Worm (Caenorhabditis elegans) whole organism, L2 larva: Measurements from ENCODE around the gene lips-3.

Experiments used
- C34F6.9 ChIP-seq: fragments of 150-350 bp; optimal IDR thresholded peaks from 2 replicates; lab custom pipeline; 2014; ENCODE audit warnings: missing biosample characterization, missing genetic modification characterization
- F13H6.1 ChIP-seq: sonication (generic microtip); optimal IDR thresholded peaks from 2 replicates; lab custom pipeline; 2016; ENCODE audit warnings: missing genetic modification characterization, missing compliant biosample characterization
- R02D3.7 ChIP-seq: fragments of 150-350 bp; optimal IDR thresholded peaks from 2 replicates; lab custom pipeline; 2014; ENCODE audit warnings: missing biosample characterization, missing genetic modification characterization
- Y55F3AM.14 ChIP-seq: fragments of 200-800 bp; sonication (Bioruptor generic); optimal IDR thresholded peaks from 2 replicates; lab custom pipeline; 2018; ENCODE audit warnings: mild to moderate bottlenecking, missing genetic modification characterization, missing compliant biosample characterization
- alr-1 ChIP-seq: fragments of 150-350 bp; optimal IDR thresholded peaks from 2 replicates; lab custom pipeline; 2014; ENCODE audit warnings: missing biosample characterization, missing genetic modification characterization
- aly-2 ChIP-seq: fragments of 150-350 bp; optimal IDR thresholded peaks from 2 replicates; lab custom pipeline; 2014; ENCODE audit warnings: missing biosample characterization, missing genetic modification characterization
- blmp-1 ChIP-seq: sonication (generic microtip); optimal IDR thresholded peaks from 2 replicates; lab custom pipeline; 2017; ENCODE audit warnings: missing genetic modification characterization, mild to moderate bottlenecking, missing compliant biosample characterization, antibody characterized with exemption, moderate library complexity; ENCODE audit not compliant: insufficient read depth
- ceh-16 ChIP-seq: fragments of 150-350 bp; optimal IDR thresholded peaks from 2 replicates; lab custom pipeline; 2014; ENCODE audit warnings: missing biosample characterization, missing genetic modification characterization
- ceh-82 ChIP-seq: fragments of 150-350 bp; optimal IDR thresholded peaks from 2 replicates; lab custom pipeline; 2014; ENCODE audit warnings: missing biosample characterization, missing genetic modification characterization
- crh-2 ChIP-seq: sonication (generic microtip); optimal IDR thresholded peaks from 2 replicates; lab custom pipeline; 2017; ENCODE audit warnings: missing biosample characterization, missing genetic modification characterization
- dmd-4 ChIP-seq: sonication (generic microtip); optimal IDR thresholded peaks from 2 replicates; lab custom pipeline; 2017; ENCODE audit warnings: missing biosample characterization, missing genetic modification characterization
- egl-27 ChIP-seq: sonication (generic microtip); optimal IDR thresholded peaks from 3 replicates; lab custom pipeline; 2017; ENCODE audit warnings: missing biosample characterization, missing genetic modification reagents, missing genetic modification characterization
- elt-1 ChIP-seq: fragments of 150-350 bp; optimal IDR thresholded peaks from 2 replicates; lab custom pipeline; 2014; ENCODE audit warnings: missing biosample characterization, missing genetic modification characterization
- fos-1 ChIP-seq: fragments of 150-350 bp; optimal IDR thresholded peaks from 2 replicates; lab custom pipeline; 2014; ENCODE audit warnings: missing biosample characterization, missing genetic modification characterization
- gmeb-1 ChIP-seq: fragments of 150-350 bp; optimal IDR thresholded peaks from 2 replicates; lab custom pipeline; 2014; ENCODE audit warnings: missing biosample characterization, missing genetic modification characterization
- lin-11 ChIP-seq: fragments of 150-350 bp; sonication (generic microtip); optimal IDR thresholded peaks from 2 replicates; lab custom pipeline; 2014; ENCODE audit warnings: missing biosample characterization, missing genetic modification characterization, inconsistent platforms, mixed read lengths
- lin-13 ChIP-seq: fragments of 150-350 bp; optimal IDR thresholded peaks from 2 replicates; lab custom pipeline; 2014; ENCODE audit warnings: missing biosample characterization, missing genetic modification reagents, missing genetic modification characterization
- lin-39 ChIP-seq: fragments of 150-350 bp; optimal IDR thresholded peaks from 2 replicates; lab custom pipeline; 2014; ENCODE audit warnings: missing biosample characterization, missing genetic modification reagents, missing genetic modification characterization
- lsy-2 ChIP-seq, 2 experiments: fragments of 150-350 bp in 1 of 2; sonication (generic microtip) in 1 of 2; optimal IDR thresholded peaks; 2 replicates each; lab custom pipeline; 2014 to 2017; ENCODE audit warnings: missing biosample characterization in 2 of 2, missing genetic modification characterization in 2 of 2
- mab-5 ChIP-seq: fragments of 150-350 bp; optimal IDR thresholded peaks from 2 replicates; lab custom pipeline; 2014; ENCODE audit warnings: missing biosample characterization, missing genetic modification characterization
- mbf-1 ChIP-seq: sonication (generic microtip); optimal IDR thresholded peaks from 2 replicates; lab custom pipeline; 2017; ENCODE audit warnings: missing biosample characterization, missing genetic modification characterization
- mdl-1 ChIP-seq, 2 experiments: fragments of 150-350 bp in 1 of 2; sonication (generic microtip) in 1 of 2; optimal IDR thresholded peaks; 2 replicates each; lab custom pipeline; 2017; ENCODE audit warnings: missing biosample characterization in 2 of 2, missing genetic modification characterization in 2 of 2
- nhr-10 ChIP-seq: sonication (generic microtip); optimal IDR thresholded peaks from 2 replicates; lab custom pipeline; 2017; ENCODE audit warnings: missing biosample characterization, missing genetic modification characterization
- nhr-11 ChIP-seq: fragments of 150-350 bp; optimal IDR thresholded peaks from 2 replicates; lab custom pipeline; 2014; ENCODE audit warnings: missing biosample characterization, missing genetic modification characterization
- nhr-129 ChIP-seq: fragments of 150-350 bp; optimal IDR thresholded peaks from 2 replicates; lab custom pipeline; 2014; ENCODE audit warnings: missing biosample characterization, missing genetic modification characterization
- nhr-21 ChIP-seq: fragments of 150-350 bp; optimal IDR thresholded peaks from 2 replicates; lab custom pipeline; 2014; ENCODE audit warnings: missing biosample characterization, missing genetic modification characterization
- nhr-237 ChIP-seq: fragments of 150-350 bp; optimal IDR thresholded peaks from 2 replicates; lab custom pipeline; 2014; ENCODE audit warnings: missing biosample characterization, missing genetic modification characterization
- nhr-25 ChIP-seq: fragments of 150-350 bp; sonication (generic microtip); optimal IDR thresholded peaks from 3 replicates; lab custom pipeline; 2014; ENCODE audit warnings: missing biosample characterization, missing genetic modification characterization
- peb-1 ChIP-seq: fragments of 150-350 bp; optimal IDR thresholded peaks from 2 replicates; lab custom pipeline; 2014; ENCODE audit warnings: missing biosample characterization, missing genetic modification characterization
- sem-4 ChIP-seq: fragments of 150-350 bp; optimal IDR thresholded peaks from 2 replicates; lab custom pipeline; 2014; ENCODE audit warnings: missing biosample characterization, missing genetic modification reagents, missing genetic modification characterization
- skn-1 ChIP-seq: sonication (generic microtip); optimal IDR thresholded peaks from 2 replicates; lab custom pipeline; 2017; ENCODE audit warnings: missing biosample characterization, missing genetic modification characterization
- sma-3 ChIP-seq: sonication (generic microtip); optimal IDR thresholded peaks from 2 replicates; lab custom pipeline; 2016; ENCODE audit warnings: missing genetic modification reagents, missing genetic modification characterization, missing compliant biosample characterization
- sma-9 ChIP-seq, 2 experiments: fragments of 150-350 bp in 1 of 2; sonication (generic microtip) in 1 of 2; optimal IDR thresholded peaks; 2 replicates each; lab custom pipeline; 2014 to 2016; ENCODE audit warnings: missing genetic modification characterization in 2 of 2, mild to moderate bottlenecking in 1 of 2, missing biosample characterization in 1 of 2, missing compliant biosample characterization in 1 of 2, missing genetic modification reagents in 1 of 2, moderate library complexity in 1 of 2
- snpc-4 ChIP-seq: fragments of 150-350 bp; optimal IDR thresholded peaks from 2 replicates; lab custom pipeline; 2014; ENCODE audit warnings: missing biosample characterization, missing genetic modification characterization
- unc-39 ChIP-seq: fragments of 150-350 bp; optimal IDR thresholded peaks from 2 replicates; lab custom pipeline; 2014; ENCODE audit warnings: missing biosample characterization, missing genetic modification characterization
- unc-55 ChIP-seq: fragments of 150-350 bp; sonication (generic microtip); optimal IDR thresholded peaks from 3 replicates; lab custom pipeline; 2014; ENCODE audit warnings: missing biosample characterization, missing genetic modification reagents, missing genetic modification characterization
- unc-62 ChIP-seq: fragments of 150-350 bp; optimal IDR thresholded peaks from 2 replicates; lab custom pipeline; 2014; ENCODE audit warnings: missing biosample characterization, missing genetic modification reagents, missing genetic modification characterization
- zag-1 ChIP-seq: fragments of 150-350 bp; optimal IDR thresholded peaks from 2 replicates; lab custom pipeline; 2014; ENCODE audit warnings: missing biosample characterization, missing genetic modification characterization
- ztf-1 ChIP-seq: fragments of 200-800 bp; sonication (Bioruptor generic); conservative IDR thresholded peaks from 2 replicates; pipeline ENCODE4 v1.3.6; 2022; ENCODE audit warnings: missing genetic modification characterization, missing compliant biosample characterization
- ztf-4 ChIP-seq: fragments of 150-350 bp; optimal IDR thresholded peaks from 2 replicates; lab custom pipeline; 2014; ENCODE audit warnings: missing biosample characterization, missing genetic modification characterization

lips-3 gene

ce11 chrIII:4595771-4596227 is 20.5 kb upstream of the lips-3 start, which contains the start of gene asb-1:
asb-1 (minus strand) TSS chrIII:4595821.
- TF ChIP-seq ztf-4 (tag; lab: Kevin White, UChicago) (no peak), ztf-1 (GFP tag; lab: Robert Waterston, UW) (no peak), nhr-21 (tag; lab: Kevin White, UChicago) (no peak), zag-1 (tag; lab: Kevin White, UChicago) (no peak), nhr-11 (no peak), lin-39 (no peak), mdl-1 (tag; optimal IDR thresholded peaks at IDR 0.05; lab: Kevin White, UChicago) (no peak), lsy-2 (tag; optimal IDR thresholded peaks at IDR 0.05; lab: Kevin White, UChicago) (no peak)

- TF ChIP-seq sem-4 (peak; percentile 34), peb-1 (tag; lab: Kevin White, UChicago) (no peak), nhr-237 (tag; lab: Kevin White, UChicago) (no peak), R02D3.7 (tag; lab: Kevin White, UChicago) (no peak), gmeb-1 (tag; lab: Kevin White, UChicago) (no peak), aly-2 (tag; lab: Kevin White, UChicago) (no peak), F13H6.1 (tag; lab: Kevin White, UChicago) (peak; percentile 61), C34F6.9 (tag; lab: Kevin White, UChicago) (no peak), nhr-11 (no peak), ztf-1 (GFP tag; lab: Robert Waterston, UW) (no peak), sma-9 (GFP tag; optimal IDR thresholded peaks at IDR 0.05; lab: Kevin White, UChicago) (peak; percentile 35), sma-9 (tag; optimal IDR thresholded peaks at IDR 0.05; lab: Kevin White, UChicago) (no peak), ceh-16 (tag; lab: Kevin White, UChicago) (no peak), skn-1 (tag; lab: Kevin White, UChicago) (no peak), egl-27 (tag; lab: Kevin White, UChicago) (no peak), mbf-1 (no peak), snpc-4 (tag; lab: Kevin White, UChicago) (no peak), crh-2 (tag; lab: Kevin White, UChicago) (no peak), lin-11 (tag; lab: Kevin White, UChicago) (no peak), dmd-4 (tag; lab: Kevin White, UChicago) (no peak), nhr-25 (tag; lab: Kevin White, UChicago) (no peak), mab-5 (no peak), nhr-129 (tag; lab: Kevin White, UChicago) (peak; percentile 26), blmp-1 (tag; lab: Kevin White, UChicago) (no peak), zag-1 (tag; lab: Kevin White, UChicago) (no peak), ztf-4 (tag; lab: Kevin White, UChicago) (no peak), Y55F3AM.14 (GFP tag; lab: Kevin White, UChicago) (no peak), nhr-10 (tag; lab: Kevin White, UChicago) (no peak), lsy-2 (tag; optimal IDR thresholded peaks at IDR 0.05; lab: Kevin White, UChicago) (peak in 1 of 2 experiments; percentile 26), alr-1 (tag; lab: Kevin White, UChicago) (no peak), unc-55 (GFP tag; lab: Kevin White, UChicago) (no peak), lin-13 (GFP tag; lab: Kevin White, UChicago) (no peak), mdl-1 (tag; optimal IDR thresholded peaks at IDR 0.05; lab: Kevin White, UChicago) (no peak), fos-1 (tag; lab: Kevin White, UChicago) (peak; percentile 12), unc-62 (no peak), unc-39 (tag; lab: Kevin White, UChicago) (no peak)
These were observed 16.1 kb upstream of the lips-3 start, which contains the start of gene mab-21 for ce11 chrIII:4600139-4600762. mab-21 (plus strand) TSS chrIII:4600753.

ce11 chrIII:4601286-4601685 is 15.0 kb upstream of the lips-3 start:
- TF ChIP-seq ceh-82 (tag; lab: Kevin White, UChicago) (no peak), fos-1 (tag; lab: Kevin White, UChicago) (no peak), nhr-11 (no peak), sma-3 (GFP tag; lab: Kevin White, UChicago) (no peak), mdl-1 (tag; optimal IDR thresholded peaks at IDR 0.05; lab: Kevin White, UChicago) (no peak), elt-1 (tag; lab: Kevin White, UChicago) (no peak), Y55F3AM.14 (GFP tag; lab: Kevin White, UChicago) (no peak), dmd-4 (tag; lab: Kevin White, UChicago) (no peak)
